Worm (Caenorhabditis elegans) whole organism, L2 larva: ENCODE measurements around the gene srg-34.
A peak's percentile ranks its signal among the peaks of the same experiment; 100 is the strongest.

Experiments
- C34F6.9 ChIP-seq: fragments of 150-350 bp; optimal IDR thresholded peaks from 2 replicates; lab custom pipeline; 2014; ENCODE audit warnings: missing biosample characterization, missing genetic modification characterization
- F13H6.1 ChIP-seq: sonication (generic microtip); optimal IDR thresholded peaks from 2 replicates; lab custom pipeline; 2016; ENCODE audit warnings: missing genetic modification characterization, missing compliant biosample characterization
- R02D3.7 ChIP-seq: fragments of 150-350 bp; optimal IDR thresholded peaks from 2 replicates; lab custom pipeline; 2014; ENCODE audit warnings: missing biosample characterization, missing genetic modification characterization
- Y55F3AM.14 ChIP-seq: fragments of 200-800 bp; sonication (Bioruptor generic); optimal IDR thresholded peaks from 2 replicates; lab custom pipeline; 2018; ENCODE audit warnings: mild to moderate bottlenecking, missing genetic modification characterization, missing compliant biosample characterization
- ZK546.5 ChIP-seq: sonication (generic microtip); optimal IDR thresholded peaks from 2 replicates; lab custom pipeline; 2017; ENCODE audit warnings: missing biosample characterization, missing genetic modification characterization
- aly-2 ChIP-seq: fragments of 150-350 bp; optimal IDR thresholded peaks from 2 replicates; lab custom pipeline; 2014; ENCODE audit warnings: missing biosample characterization, missing genetic modification characterization
- ama-1 ChIP-seq: fragments of 150-350 bp; optimal IDR thresholded peaks from 2 replicates; lab custom pipeline; 2018; ENCODE audit warnings: inconsistent platforms
- blmp-1 ChIP-seq: sonication (generic microtip); optimal IDR thresholded peaks from 2 replicates; lab custom pipeline; 2017; ENCODE audit warnings: missing genetic modification characterization, mild to moderate bottlenecking, missing compliant biosample characterization, antibody characterized with exemption, moderate library complexity; ENCODE audit not compliant: insufficient read depth
- dmd-4 ChIP-seq: sonication (generic microtip); optimal IDR thresholded peaks from 2 replicates; lab custom pipeline; 2017; ENCODE audit warnings: missing biosample characterization, missing genetic modification characterization
- fos-1 ChIP-seq: fragments of 150-350 bp; optimal IDR thresholded peaks from 2 replicates; lab custom pipeline; 2014; ENCODE audit warnings: missing biosample characterization, missing genetic modification characterization
- gmeb-1 ChIP-seq: fragments of 150-350 bp; optimal IDR thresholded peaks from 2 replicates; lab custom pipeline; 2014; ENCODE audit warnings: missing biosample characterization, missing genetic modification characterization
- lin-11 ChIP-seq: fragments of 150-350 bp; sonication (generic microtip); optimal IDR thresholded peaks from 2 replicates; lab custom pipeline; 2014; ENCODE audit warnings: missing biosample characterization, missing genetic modification characterization, inconsistent platforms, mixed read lengths
- lin-13 ChIP-seq: fragments of 150-350 bp; optimal IDR thresholded peaks from 2 replicates; lab custom pipeline; 2014; ENCODE audit warnings: missing biosample characterization, missing genetic modification reagents, missing genetic modification characterization
- lin-39 ChIP-seq: fragments of 150-350 bp; optimal IDR thresholded peaks from 2 replicates; lab custom pipeline; 2014; ENCODE audit warnings: missing biosample characterization, missing genetic modification reagents, missing genetic modification characterization
- lsy-2 ChIP-seq, 2 experiments: fragments of 150-350 bp in 1 of 2; sonication (generic microtip) in 1 of 2; optimal IDR thresholded peaks; 2 replicates each; lab custom pipeline; 2014 to 2017; ENCODE audit warnings: missing biosample characterization in 2 of 2, missing genetic modification characterization in 2 of 2
- mab-5 ChIP-seq: fragments of 150-350 bp; optimal IDR thresholded peaks from 2 replicates; lab custom pipeline; 2014; ENCODE audit warnings: missing biosample characterization, missing genetic modification characterization
- nhr-10 ChIP-seq: sonication (generic microtip); optimal IDR thresholded peaks from 2 replicates; lab custom pipeline; 2017; ENCODE audit warnings: missing biosample characterization, missing genetic modification characterization
- nhr-12 ChIP-seq: fragments of 150-350 bp; optimal IDR thresholded peaks from 2 replicates; lab custom pipeline; 2014; ENCODE audit warnings: missing biosample characterization, missing genetic modification characterization
- nhr-129 ChIP-seq: fragments of 150-350 bp; optimal IDR thresholded peaks from 2 replicates; lab custom pipeline; 2014; ENCODE audit warnings: missing biosample characterization, missing genetic modification characterization
- nhr-21 ChIP-seq: fragments of 150-350 bp; optimal IDR thresholded peaks from 2 replicates; lab custom pipeline; 2014; ENCODE audit warnings: missing biosample characterization, missing genetic modification characterization
- nhr-23 ChIP-seq: fragments of 150-350 bp; optimal IDR thresholded peaks from 2 replicates; lab custom pipeline; 2014; ENCODE audit warnings: missing biosample characterization, missing genetic modification reagents, missing genetic modification characterization
- nhr-237 ChIP-seq: fragments of 150-350 bp; optimal IDR thresholded peaks from 2 replicates; lab custom pipeline; 2014; ENCODE audit warnings: missing biosample characterization, missing genetic modification characterization
- nhr-6 ChIP-seq: fragments of 150-350 bp; optimal IDR thresholded peaks from 2 replicates; lab custom pipeline; 2014; ENCODE audit warnings: missing biosample characterization, missing genetic modification characterization
- peb-1 ChIP-seq: fragments of 150-350 bp; optimal IDR thresholded peaks from 2 replicates; lab custom pipeline; 2014; ENCODE audit warnings: missing biosample characterization, missing genetic modification characterization
- sem-4 ChIP-seq: fragments of 150-350 bp; optimal IDR thresholded peaks from 2 replicates; lab custom pipeline; 2014; ENCODE audit warnings: missing biosample characterization, missing genetic modification reagents, missing genetic modification characterization
- skn-1 ChIP-seq: sonication (generic microtip); optimal IDR thresholded peaks from 2 replicates; lab custom pipeline; 2017; ENCODE audit warnings: missing biosample characterization, missing genetic modification characterization
- sma-3 ChIP-seq: sonication (generic microtip); optimal IDR thresholded peaks from 2 replicates; lab custom pipeline; 2016; ENCODE audit warnings: missing genetic modification reagents, missing genetic modification characterization, missing compliant biosample characterization
- snpc-4 ChIP-seq: fragments of 150-350 bp; optimal IDR thresholded peaks from 2 replicates; lab custom pipeline; 2014; ENCODE audit warnings: missing biosample characterization, missing genetic modification characterization
- unc-55 ChIP-seq: fragments of 150-350 bp; sonication (generic microtip); optimal IDR thresholded peaks from 3 replicates; lab custom pipeline; 2014; ENCODE audit warnings: missing biosample characterization, missing genetic modification reagents, missing genetic modification characterization
- ztf-1 ChIP-seq: fragments of 200-800 bp; sonication (Bioruptor generic); conservative IDR thresholded peaks from 2 replicates; pipeline ENCODE4 v1.3.6; 2022; ENCODE audit warnings: missing genetic modification characterization, missing compliant biosample characterization

srg-34 gene

DNA sequence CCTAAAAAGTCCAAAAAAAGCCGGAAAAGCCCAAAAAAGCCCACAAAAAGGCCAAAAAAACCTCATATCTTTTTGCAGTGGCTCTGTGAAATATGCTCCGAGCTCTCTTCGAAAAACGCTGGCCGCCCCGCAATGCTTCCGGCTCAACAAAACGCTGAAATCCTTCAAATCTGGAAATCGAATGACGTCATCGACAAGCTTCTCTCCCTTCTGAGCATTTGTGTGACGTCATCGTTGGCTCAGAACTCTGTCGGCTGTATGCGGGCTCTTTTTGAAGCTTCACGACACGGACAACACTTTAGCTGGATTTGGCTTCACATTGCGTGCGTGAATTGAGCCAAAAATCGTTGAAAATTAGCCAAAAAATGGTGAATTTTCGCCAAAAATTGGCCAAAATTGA lies 28.7 kb downstream of the srg-34 start:
- no peak for TF ChIP-seq skn-1 (tag; lab: Kevin White, UChicago)
- TF ChIP-seq nhr-10 (tag; lab: Kevin White, UChicago) = no peak
- TF ChIP-seq lin-39 (tag; lab: Kevin White, UChicago) = no peak
- TF ChIP-seq R02D3.7 = no peak
- TF ChIP-seq ztf-1 (GFP tag; lab: Robert Waterston, UW) = no peak
- TF ChIP-seq Y55F3AM.14 (GFP tag; lab: Kevin White, UChicago) = no peak
- no peak for TF ChIP-seq dmd-4 (tag; lab: Kevin White, UChicago)
- TF ChIP-seq nhr-6 (tag; lab: Kevin White, UChicago) = no peak
- TF ChIP-seq nhr-129 (tag; lab: Kevin White, UChicago) = no peak
- TF ChIP-seq ZK546.5 (tag; lab: Kevin White, UChicago) = no peak
- TF ChIP-seq lsy-2 (tag; optimal IDR thresholded peaks at IDR 0.05; lab: Kevin White, UChicago) = no peak

DNA sequence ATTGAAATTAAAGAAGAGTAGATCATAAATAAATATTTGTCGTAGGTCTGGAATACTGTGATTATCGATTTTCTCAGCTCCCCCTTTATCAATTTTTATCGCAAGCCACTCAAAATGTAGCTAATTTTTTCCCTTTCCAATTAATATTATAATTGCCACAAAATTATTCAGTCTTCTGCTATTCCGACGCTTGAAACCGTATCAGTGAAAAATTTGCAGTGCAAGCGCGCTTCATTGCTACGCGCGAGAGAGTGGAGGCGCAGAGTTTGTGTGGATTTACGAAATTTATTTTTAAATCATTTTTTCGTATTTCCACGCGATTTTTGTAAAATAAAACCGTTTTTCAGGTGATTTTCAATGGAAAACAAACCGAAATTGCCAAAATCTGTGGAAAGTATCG lies 31.1 kb downstream of the srg-34 start, which contains the start of gene ints-5:
Gene ints-5 (plus strand): TSS at position 348 of the 400 bp plus-strand sequence.
- peak; percentile 61 for TF ChIP-seq C34F6.9
- peak; percentile 45 for TF ChIP-seq sma-3 (GFP tag; lab: Kevin White, UChicago)
- peak; percentile 2 for TF ChIP-seq F13H6.1
- TF ChIP-seq R02D3.7 = peak; percentile 65
- TF ChIP-seq nhr-6 (tag; lab: Kevin White, UChicago) = peak; percentile 17
- no peak for TF ChIP-seq ZK546.5 (tag; lab: Kevin White, UChicago)
- no peak for TF ChIP-seq sem-4 (tag; lab: Kevin White, UChicago)
- TF ChIP-seq gmeb-1 = peak; percentile 63
- TF ChIP-seq nhr-129 (tag; lab: Kevin White, UChicago) = peak; percentile 30
- peak; percentile 6 for TF ChIP-seq nhr-21 (tag; lab: Kevin White, UChicago)
- TF ChIP-seq lsy-2 (tag; optimal IDR thresholded peaks at IDR 0.05; lab: Kevin White, UChicago) = peak; percentile 20 to 70
- TF ChIP-seq lin-13 (GFP tag; lab: Kevin White, UChicago) = peak; percentile 61
- peak; percentile 71 for TF ChIP-seq unc-55 (GFP tag; lab: Kevin White, UChicago)
- peak; percentile 27 for TF ChIP-seq lin-11 (tag; lab: Kevin White, UChicago)
- TF ChIP-seq ama-1 (lab: Kevin White, UChicago) = no peak
- peak; percentile 42 for TF ChIP-seq snpc-4

DNA sequence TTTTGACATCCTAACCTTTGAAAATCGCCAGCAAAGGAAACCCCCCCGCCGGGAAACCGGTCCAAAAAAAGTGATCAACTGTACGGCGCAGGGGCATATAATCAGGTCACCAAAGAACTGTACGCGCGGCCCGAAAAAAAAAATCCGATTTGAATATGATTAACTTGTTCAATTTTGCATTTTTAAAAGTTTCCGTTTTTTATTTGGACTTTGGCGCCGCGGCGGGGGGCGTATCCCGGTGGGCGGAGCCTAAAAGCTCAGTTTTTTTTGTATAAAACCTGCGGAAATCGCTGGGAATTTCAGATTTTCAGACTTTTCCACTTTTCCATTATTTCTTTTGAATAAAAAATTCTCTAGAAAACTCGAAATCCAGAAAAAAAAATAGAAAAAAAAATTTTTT lies 40.2 kb downstream of the srg-34 start, which contains the start of gene hmit-1.2:
Gene hmit-1.2 (plus strand): TSS at position 301 of the 400 bp plus-strand sequence.
- TF ChIP-seq Y55F3AM.14 (GFP tag; lab: Kevin White, UChicago) (no peak), mab-5 (tag; lab: Kevin White, UChicago) (no peak), gmeb-1 (no peak), ztf-1 (GFP tag; lab: Robert Waterston, UW) (no peak), R02D3.7 (no peak), nhr-237 (no peak), nhr-23 (tag; lab: Kevin White, UChicago) (no peak), aly-2 (no peak), fos-1 (tag; lab: Kevin White, UChicago) (no peak), peb-1 (no peak), F13H6.1 (no peak), nhr-12 (tag; lab: Kevin White, UChicago) (no peak), ZK546.5 (tag; lab: Kevin White, UChicago) (no peak), dmd-4 (tag; lab: Kevin White, UChicago) (no peak)

DNA sequence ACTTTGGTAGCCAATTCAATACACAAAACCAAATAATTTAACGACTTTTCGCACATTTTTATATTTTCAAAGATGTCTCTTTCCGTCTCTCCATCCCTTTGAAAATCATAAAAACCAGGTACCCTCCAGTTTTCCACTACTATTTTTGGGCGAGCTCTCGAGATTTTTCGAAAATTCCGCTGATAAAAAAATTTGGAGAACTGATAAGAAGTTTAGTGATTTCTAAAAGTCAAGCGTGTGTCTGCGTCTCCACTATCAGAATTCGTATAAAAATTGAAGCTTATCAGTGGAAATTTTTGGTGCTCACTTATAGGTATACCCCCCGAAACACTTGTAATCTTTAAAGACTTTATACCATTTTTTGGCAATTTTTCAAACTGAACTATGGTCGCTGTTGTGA lies 48.2 kb downstream of the srg-34 start, which contains the start of gene hmit-1.1:
Gene hmit-1.1 (plus strand): TSS at position 294 of the 400 bp plus-strand sequence.
- TF ChIP-seq blmp-1 (tag; lab: Kevin White, UChicago) (no peak), fos-1 (tag; lab: Kevin White, UChicago) (peak; percentile 52)
- TF ChIP-seq, all 48 proteins: peak for 1
